Worm (Caenorhabditis elegans) whole organism, L2 larva: ENCODE measurements around the gene Y69A2AR.24.

ENCODE experiments used
- ZK546.5 ChIP-seq: sonication (generic microtip); optimal IDR thresholded peaks from 2 replicates; lab custom pipeline; 2017; ENCODE audit warnings: missing biosample characterization, missing genetic modification characterization
- ama-1 ChIP-seq: fragments of 150-350 bp; optimal IDR thresholded peaks from 2 replicates; lab custom pipeline; 2018; ENCODE audit warnings: inconsistent platforms
- lin-39 ChIP-seq: fragments of 150-350 bp; optimal IDR thresholded peaks from 2 replicates; lab custom pipeline; 2014; ENCODE audit warnings: missing biosample characterization, missing genetic modification reagents, missing genetic modification characterization
- mdl-1 ChIP-seq, 2 experiments: fragments of 150-350 bp in 1 of 2; sonication (generic microtip) in 1 of 2; optimal IDR thresholded peaks; 2 replicates each; lab custom pipeline; 2017; ENCODE audit warnings: missing biosample characterization in 2 of 2, missing genetic modification characterization in 2 of 2
- nhr-10 ChIP-seq: sonication (generic microtip); optimal IDR thresholded peaks from 2 replicates; lab custom pipeline; 2017; ENCODE audit warnings: missing biosample characterization, missing genetic modification characterization
- nhr-11 ChIP-seq: fragments of 150-350 bp; optimal IDR thresholded peaks from 2 replicates; lab custom pipeline; 2014; ENCODE audit warnings: missing biosample characterization, missing genetic modification characterization
- nhr-77 ChIP-seq: fragments of 150-350 bp; optimal IDR thresholded peaks from 2 replicates; lab custom pipeline; 2014; ENCODE audit warnings: missing biosample characterization, missing genetic modification characterization
- unc-55 ChIP-seq: fragments of 150-350 bp; sonication (generic microtip); optimal IDR thresholded peaks from 3 replicates; lab custom pipeline; 2014; ENCODE audit warnings: missing biosample characterization, missing genetic modification reagents, missing genetic modification characterization
- unc-62 ChIP-seq: fragments of 150-350 bp; optimal IDR thresholded peaks from 2 replicates; lab custom pipeline; 2014; ENCODE audit warnings: missing biosample characterization, missing genetic modification reagents, missing genetic modification characterization
- zag-1 ChIP-seq: fragments of 150-350 bp; optimal IDR thresholded peaks from 2 replicates; lab custom pipeline; 2014; ENCODE audit warnings: missing biosample characterization, missing genetic modification characterization
- ztf-11 ChIP-seq: sonication (generic microtip); optimal IDR thresholded peaks from 2 replicates; lab custom pipeline; 2017; ENCODE audit warnings: missing biosample characterization, missing genetic modification characterization

- TF ChIP-seq ztf-11 (tag; lab: Kevin White, UChicago) (no peak), ZK546.5 (no peak), lin-39 (no peak), nhr-77 (tag; lab: Kevin White, UChicago) (no peak), zag-1 (tag; lab: Kevin White, UChicago) (no peak), nhr-11 (tag; lab: Kevin White, UChicago) (no peak), nhr-10 (tag; lab: Kevin White, UChicago) (no peak), mdl-1 (tag; optimal IDR thresholded peaks at IDR 0.05; lab: Kevin White, UChicago) (no peak), ama-1 (lab: Kevin White, UChicago) (no peak), unc-62 (no peak), unc-55 (GFP tag; lab: Kevin White, UChicago) (no peak)
Observed at ce11 chrIV:2568267-2568666, 4.4 kb upstream of the Y69A2AR.24 start, which contains the start of the genes Y69A2AR.25 and Y69A2AR.12.
